Worm (Caenorhabditis elegans) whole organism, L4/young adult: ENCODE data around the gene F36H9.7.
A peak's percentile ranks its signal among the peaks of the same experiment; 100 is the strongest.

Experiments used
- W03F9.2 ChIP-seq: fragments of 150-350 bp; optimal IDR thresholded peaks from 2 replicates; lab custom pipeline; 2014; ENCODE audit warnings: missing biosample characterization, missing genetic modification characterization
- dao-5 ChIP-seq: sonication (generic microtip); optimal IDR thresholded peaks from 2 replicates; lab custom pipeline; 2016; ENCODE audit warnings: missing genotype, missing genetic modification characterization, moderate library complexity, missing compliant biosample characterization
- him-1 ChIP-seq: sonication (generic microtip); optimal IDR thresholded peaks from 2 replicates; lab custom pipeline; 2016; ENCODE audit warnings: missing genotype, missing genetic modification reagents, missing genetic modification characterization, missing compliant biosample characterization

Gene F36H9.7

ce11 chrV:1743205-1743870, 31.4 kb downstream of the F36H9.7 start, which contains the start of gene nhr-256:
Gene nhr-256 (plus strand): TSS chrV:1743771.
- TF ChIP-seq W03F9.2 (tag; lab: Kevin White, UChicago) (peak; percentile 80), him-1 (no peak), dao-5 (tag; lab: Kevin White, UChicago) (no peak)

ce11 chrV:1741074-1741473, 33.6 kb downstream of the F36H9.7 start, which contains the start of gene srab-25:
Gene srab-25 (minus strand): TSS chrV:1741174.
- TF ChIP-seq him-1, result no peak
- TF ChIP-seq W03F9.2 (tag; lab: Kevin White, UChicago), result no peak
- TF ChIP-seq dao-5 (tag; lab: Kevin White, UChicago), result no peak

ce11 chrV:1734569-1734968, 40.2 kb downstream of the F36H9.7 start, which contains the start of gene str-160:
Gene str-160 (plus strand): TSS chrV:1734869.
- TF ChIP-seq dao-5 (tag; lab: Kevin White, UChicago) (no peak), him-1 (no peak), W03F9.2 (tag; lab: Kevin White, UChicago) (no peak)

- TF ChIP-seq W03F9.2 (tag; lab: Kevin White, UChicago) (no peak), dao-5 (tag; lab: Kevin White, UChicago) (no peak), him-1 (no peak)
Measured at ce11 chrV:1731918-1732317, 42.8 kb downstream of the F36H9.7 start, which contains the start of gene gst-21. Gene gst-21 (minus strand): TSS chrV:1732018.

ce11 chrV:1725353-1725752, 49.4 kb downstream of the F36H9.7 start, which contains the start of gene sri-27:
Gene sri-27 (plus strand): TSS chrV:1725653.
- TF ChIP-seq W03F9.2 (tag; lab: Kevin White, UChicago), result no peak
- TF ChIP-seq dao-5 (tag; lab: Kevin White, UChicago), result no peak
- no peak for TF ChIP-seq him-1
